Fruit fly (Drosophila melanogaster) whole organism: ENCODE measurements around the gene loh.

Experiments
- CG8478 ChIP-seq: fragments of >200 bp; optimal IDR thresholded peaks from 2 replicates; lab custom pipeline; 2018; ENCODE audit warnings: inconsistent platforms
- Dll ChIP-seq: fragments of >200 bp; optimal IDR thresholded peaks from 2 replicates; lab custom pipeline; 2017
- EcR ChIP-seq, 2 experiments: fragments of >200 bp; optimal IDR thresholded peaks; 2 replicates each; lab custom pipeline; 2017; ENCODE audit warnings: missing biosample characterization in 2 of 2, missing genetic modification characterization in 2 of 2, missing genetic modification reagents in 2 of 2
- pan ChIP-seq: fragments of >200 bp; optimal IDR thresholded peaks from 2 replicates; lab custom pipeline; 2017
- psq ChIP-seq: fragments of >200 bp; optimal IDR thresholded peaks from 2 replicates; lab custom pipeline; 2017
- usp ChIP-seq: fragments of >200 bp; optimal IDR thresholded peaks from 2 replicates; lab custom pipeline; 2017; ENCODE audit warnings: missing biosample characterization, missing genetic modification characterization, mixed read lengths

The loh gene

dm6 chr2L:10476879-10477278 lies 34.5 kb downstream of the loh start, which contains the start of gene RluA-2:
TSS of gene RluA-2 (plus strand) at chr2L:10477073.
- TF ChIP-seq CG8478 (lab: Kevin White, UChicago) (no peak), psq (lab: Kevin White, UChicago) (no peak), Dll (no peak), EcR (GFP tag; optimal IDR thresholded peaks at IDR 0.05; lab: Kevin White, UChicago) (no peak), pan (lab: Kevin White, UChicago) (no peak), usp (GFP tag; lab: Kevin White, UChicago) (no peak)

dm6 chr2L:10479859-10480258 lies 37.5 kb downstream of the loh start:
- TF ChIP-seq psq (lab: Kevin White, UChicago) (no peak), EcR (GFP tag; optimal IDR thresholded peaks at IDR 0.05; lab: Kevin White, UChicago) (no peak), pan (lab: Kevin White, UChicago) (no peak)

dm6 chr2L:10483073-10483472 lies 40.7 kb downstream of the loh start, which contains the start of gene Grip75:
TSS of gene Grip75 (plus strand) at chr2L:10483295.
- TF ChIP-seq usp (GFP tag; lab: Kevin White, UChicago) = no peak
- TF ChIP-seq CG8478 (lab: Kevin White, UChicago) = no peak
- no peak for TF ChIP-seq EcR (GFP tag; optimal IDR thresholded peaks at IDR 0.05; lab: Kevin White, UChicago)
- no peak for TF ChIP-seq pan (lab: Kevin White, UChicago)
- TF ChIP-seq Dll = no peak
- TF ChIP-seq psq (lab: Kevin White, UChicago) = no peak

- TF ChIP-seq pan (lab: Kevin White, UChicago) (no peak), usp (GFP tag; lab: Kevin White, UChicago) (no peak), psq (lab: Kevin White, UChicago) (no peak), CG8478 (lab: Kevin White, UChicago) (no peak), Dll (no peak), EcR (GFP tag; optimal IDR thresholded peaks at IDR 0.05; lab: Kevin White, UChicago) (no peak)
Measured at dm6 chr2L:10488484-10489223, 46.3 kb downstream of the loh start, which contains the start of the genes Cog4 and CG6144. TSS of gene Cog4 (minus strand) at chr2L:10488622. TSS of gene CG6144 (plus strand) at chr2L:10488694.

dm6 chr2L:10491354-10491753 lies 49.0 kb downstream of the loh start, which contains the start of gene CG13144:
TSS of gene CG13144 (minus strand) at chr2L:10491454.
- TF ChIP-seq Dll (no peak), pan (lab: Kevin White, UChicago) (no peak)

- TF ChIP-seq EcR (GFP tag; optimal IDR thresholded peaks at IDR 0.05; lab: Kevin White, UChicago) (no peak), pan (lab: Kevin White, UChicago) (no peak), Dll (no peak), CG8478 (lab: Kevin White, UChicago) (no peak), usp (GFP tag; lab: Kevin White, UChicago) (no peak), psq (lab: Kevin White, UChicago) (no peak)
Measured at dm6 chr2L:10495495-10495894, 53.2 kb downstream of the loh start.

- TF ChIP-seq pan (lab: Kevin White, UChicago) (no peak), Dll (no peak), psq (lab: Kevin White, UChicago) (no peak), usp (GFP tag; lab: Kevin White, UChicago) (no peak), EcR (GFP tag; optimal IDR thresholded peaks at IDR 0.05; lab: Kevin White, UChicago) (no peak), CG8478 (lab: Kevin White, UChicago) (no peak)
Measured at dm6 chr2L:10496338-10496737, 54.0 kb downstream of the loh start.

dm6 chr2L:10497106-10497800 lies 54.9 kb downstream of the loh start:
- TF ChIP-seq EcR (GFP tag; optimal IDR thresholded peaks at IDR 0.05; lab: Kevin White, UChicago) = no peak

dm6 chr2L:10499608-10500007 lies 57.3 kb downstream of the loh start:
- TF ChIP-seq Dll = no peak
- no peak for TF ChIP-seq pan (lab: Kevin White, UChicago)
- TF ChIP-seq usp (GFP tag; lab: Kevin White, UChicago) = no peak
- no peak for TF ChIP-seq psq (lab: Kevin White, UChicago)
- TF ChIP-seq CG8478 (lab: Kevin White, UChicago) = no peak
